Fruit fly (Drosophila melanogaster): Measurements from ENCODE around the gene eIF2A.

Gene eIF2A

DNA sequence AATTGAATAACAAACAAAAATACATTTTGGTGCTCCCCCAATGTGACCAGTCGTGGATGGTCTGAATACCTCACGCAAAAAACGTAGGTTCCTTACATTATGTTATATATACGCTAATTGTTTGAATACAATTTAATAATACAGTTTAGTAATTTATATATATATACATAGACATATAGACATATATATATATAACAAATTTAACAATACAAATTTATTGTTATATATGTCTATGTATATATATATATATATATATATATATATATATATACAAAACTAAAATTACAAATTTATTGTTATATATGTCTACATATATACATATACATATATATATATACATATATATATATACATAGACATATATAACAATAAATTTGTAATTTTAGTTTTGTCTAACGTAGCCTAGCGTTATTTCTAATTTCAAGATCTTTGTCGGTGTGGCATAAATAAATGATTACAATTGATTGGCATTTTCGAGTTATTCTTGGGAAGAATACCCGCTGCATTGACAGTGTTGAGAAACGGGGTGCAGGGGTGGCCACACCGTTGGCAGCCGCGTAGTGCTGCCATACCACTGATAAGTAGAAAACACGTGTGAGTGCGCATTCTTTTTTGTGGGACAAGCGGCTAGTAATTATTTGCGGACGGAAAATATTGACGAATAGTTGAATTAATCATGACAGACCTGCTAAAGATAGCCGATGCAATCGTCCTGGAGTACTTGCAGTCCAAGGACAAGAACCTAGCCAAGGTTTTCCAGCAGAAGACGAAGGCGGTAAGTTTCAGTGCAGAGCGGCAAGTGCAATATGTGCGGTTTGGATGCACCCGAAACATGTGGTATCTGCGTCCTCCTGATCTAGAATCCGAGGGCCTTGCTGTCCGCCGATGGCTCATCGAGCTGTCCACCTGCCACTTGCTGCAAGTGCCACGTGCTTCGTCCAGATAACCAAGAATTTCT is 7.9 kb downstream of the eIF2A start, which contains the start of the genes CG7148 and Nopp140 (continued):
- TF ChIP-seq zen (tag; optimal IDR thresholded peaks at IDR 0.05) (peak; percentile 9), CG7987 (GFP tag; optimal IDR thresholded peaks at IDR 0.05) (peak; percentile 77), ci (GFP tag; IDR thresholded peaks at IDR 0.05) (peak; percentile 87), Neu2 (GFP tag; optimal IDR thresholded peaks at IDR 0.05; ENCODE audit: borderline replicate concordance) (no peak), Chrac-16 (GFP tag; optimal IDR thresholded peaks at IDR 0.05) (peak; percentile 60), ato (GFP tag; IDR thresholded peaks at IDR 0.05; ENCODE audit: partially characterized antibody) (no peak), crp (GFP tag; optimal IDR thresholded peaks at IDR 0.05) (peak in 1 of 2 experiments; percentile 62), Mes4 (GFP tag; optimal IDR thresholded peaks at IDR 0.05) (peak; percentile 13), CG9797 (GFP tag; optimal IDR thresholded peaks at IDR 0.05) (peak; percentile 14), Atf6 (GFP tag; IDR thresholded peaks at IDR 0.05) (peak; percentile 52; the same call in 1 of the 2 replicates), CG4328 (GFP tag; optimal IDR thresholded peaks at IDR 0.05) (peak; percentile 1), Dek (tag; optimal IDR thresholded peaks at IDR 0.05) (peak; percentile 46), bab2 (GFP tag; optimal IDR thresholded peaks at IDR 0.05) (peak; percentile 45), CG8290 (GFP tag; optimal IDR thresholded peaks at IDR 0.05) (peak; percentile 32), CG8290 (tag; optimal IDR thresholded peaks at IDR 0.05) (peak in 1 of 2 experiments; percentile 94), Blimp-1 (GFP tag; optimal IDR thresholded peaks at IDR 0.05) (no peak), Bteb2 (GFP tag; optimal IDR thresholded peaks at IDR 0.05) (peak; percentile 51), chm (GFP tag; IDR thresholded peaks at IDR 0.05) (peak; percentile 76), slp2 (GFP tag; optimal IDR thresholded peaks at IDR 0.05) (peak; percentile 10), jumu (GFP tag; optimal IDR thresholded peaks at IDR 0.05) (peak; percentile 51), mam (GFP tag; optimal IDR thresholded peaks at IDR 0.05) (peak; percentile 80), pzg (GFP tag; optimal IDR thresholded peaks at IDR 0.05) (peak; percentile 91), CG43689 (GFP tag; IDR thresholded peaks at IDR 0.05) (peak; percentile 17; the same call in 1 of the 2 replicates), amos (GFP tag; IDR thresholded peaks at IDR 0.05; ENCODE audit: partially characterized antibody) (peak; percentile 34; the same call in 1 of the 2 replicates), stwl (tag; optimal IDR thresholded peaks at IDR 0.05) (peak; percentile 72), ase (GFP tag; IDR thresholded peaks at IDR 0.05) (peak; percentile 44; the same call in 1 of the 3 replicates), pan (optimal IDR thresholded peaks at IDR 0.05) (no peak), pan (GFP tag; optimal IDR thresholded peaks at IDR 0.05 in 1 of 2, IDR thresholded peaks at IDR 0.05 in 1 of 2) (peak in 1 of 2 experiments; percentile 65), ind (GFP tag; optimal IDR thresholded peaks at IDR 0.05) (peak; percentile 71), CG9437 (GFP tag; optimal IDR thresholded peaks at IDR 0.05) (peak; percentile 8), Med (GFP tag) (peak; percentile 95), Lpt (GFP tag; optimal IDR thresholded peaks at IDR 0.05) (no peak), CG17359 (tag; optimal IDR thresholded peaks at IDR 0.05) (peak; percentile 71), CG2129 (GFP tag; IDR thresholded peaks at IDR 0.05; ENCODE audit: partially characterized antibody) (no peak), wdn (GFP tag; IDR thresholded peaks at IDR 0.05) (peak; percentile 61), chinmo (GFP tag; IDR thresholded peaks at IDR 0.05; ENCODE audit: partially characterized antibody) (peak; percentile 78; the same call in 1 of the 4 replicates), al (GFP tag; IDR thresholded peaks at IDR 0.05) (peak; percentile 60), CG11723 (GFP tag; optimal IDR thresholded peaks at IDR 0.05) (peak; percentile 38), Bdp1 (GFP tag; optimal IDR thresholded peaks at IDR 0.05) (peak; percentile 50), onecut (GFP tag; IDR thresholded peaks at IDR 0.05) (peak; percentile 58), Oli (tag; optimal IDR thresholded peaks at IDR 0.05) (peak; percentile 32), CG30403 (GFP tag; optimal IDR thresholded peaks at IDR 0.05) (peak; percentile 68), CG3163 (GFP tag; optimal IDR thresholded peaks at IDR 0.05) (peak; percentile 38), odd (GFP tag; optimal IDR thresholded peaks at IDR 0.05) (no peak), bbx (GFP tag; IDR thresholded peaks at IDR 0.05; ENCODE audit: partially characterized antibody) (peak; percentile 49), her (GFP tag; optimal IDR thresholded peaks at IDR 0.05) (peak; percentile 68), HmgZ (tag; optimal IDR thresholded peaks at IDR 0.05) (peak; percentile 83), Dip3 (GFP tag; optimal IDR thresholded peaks at IDR 0.05) (peak; percentile 63)
